Worm (Caenorhabditis elegans) whole organism, young adult: ENCODE results near the gene B0336.7.

Source experiments
- C06A6.2 ChIP-seq: fragments of 200-800 bp; sonication (Bioruptor generic); conservative IDR thresholded peaks from 2 replicates; pipeline ENCODE4 v1.3.6; 2022; ENCODE audit warnings: missing genetic modification characterization, missing compliant biosample characterization
- D2030.7 ChIP-seq: fragments of 200-800 bp; sonication (Bioruptor generic); IDR thresholded peaks from 2 replicates; pipeline ENCODE4 v1.3.6; 2022; ENCODE audit warnings: missing genetic modification reagents, missing genetic modification characterization, missing compliant biosample characterization
- F33H1.4 ChIP-seq: fragments of 200-800 bp; sonication (Bioruptor generic); IDR thresholded peaks from 2 replicates; pipeline ENCODE4 v1.3.6; 2022; ENCODE audit warnings: missing genetic modification reagents, missing genetic modification characterization, missing compliant biosample characterization
- F49E8.2 ChIP-seq: sonication (generic microtip); optimal IDR thresholded peaks from 3 replicates; lab custom pipeline; 2017; ENCODE audit warnings: missing genetic modification characterization, mild to moderate bottlenecking, missing compliant biosample characterization, antibody characterized with exemption, moderate library complexity; ENCODE audit not compliant: insufficient read depth
- K11D2.4 ChIP-seq: fragments of 200-800 bp; sonication (Bioruptor generic); IDR thresholded peaks from 2 replicates; pipeline ENCODE4 v1.3.6; 2022; ENCODE audit warnings: missing genetic modification reagents, missing genetic modification characterization, missing compliant biosample characterization
- K12H6.12 ChIP-seq: fragments of 200-800 bp; sonication (Bioruptor generic); optimal IDR thresholded peaks from 2 replicates; lab custom pipeline; 2018; ENCODE audit warnings: mild to moderate bottlenecking, missing genetic modification characterization, missing compliant biosample characterization
- ama-1 ChIP-seq, 3 experiments: fragments of 150-350 bp in 1 of 3; sonication (generic microtip) in 2 of 3; optimal IDR thresholded peaks; 2 replicates each; lab custom pipeline; 2014 to 2018; ENCODE audit warnings: missing biosample characterization in 2 of 3, missing genetic modification characterization in 2 of 3, missing genetic modification reagents in 2 of 3
- aptf-2 ChIP-seq: fragments of 200-800 bp; sonication (Bioruptor generic); conservative IDR thresholded peaks from 2 replicates; pipeline ENCODE4 v1.3.6; 2022; ENCODE audit warnings: missing genetic modification reagents, missing genetic modification characterization, missing compliant biosample characterization
- athp-1 ChIP-seq: sonication (generic microtip); optimal IDR thresholded peaks from 2 replicates; lab custom pipeline; 2017; ENCODE audit warnings: mild to moderate bottlenecking, missing genetic modification characterization, missing compliant biosample characterization
- attf-3 ChIP-seq: fragments of 200-800 bp; sonication (Bioruptor generic); conservative IDR thresholded peaks from 2 replicates; pipeline ENCODE4 v1.3.6; 2022; ENCODE audit warnings: missing genetic modification reagents, missing genetic modification characterization, missing compliant biosample characterization
- attf-6 ChIP-seq: fragments of 200-800 bp; sonication (Bioruptor generic); IDR thresholded peaks from 2 replicates; pipeline ENCODE4 v1.3.6; 2022; ENCODE audit warnings: missing genetic modification reagents, missing genetic modification characterization, missing compliant biosample characterization
- cebp-1 ChIP-seq, 2 experiments: fragments of 200-800 bp in 1 of 2; sonication (Bioruptor generic) in 1 of 2; sonication (generic microtip) in 1 of 2; IDR thresholded peaks in 1 of 2; optimal IDR thresholded peaks in 1 of 2; 2 replicates each; pipeline versions ENCODE4 v1.3.6 to Lab custom; 2017 to 2022; ENCODE audit warnings: missing compliant biosample characterization in 2 of 2, missing genetic modification characterization in 2 of 2, mild to moderate bottlenecking in 1 of 2, missing genetic modification reagents in 1 of 2, moderate library complexity in 1 of 2
- ceh-27 ChIP-seq: fragments of 200-800 bp; sonication (Bioruptor generic); optimal IDR thresholded peaks from 2 replicates; lab custom pipeline; 2018; ENCODE audit warnings: mild to moderate bottlenecking, missing genetic modification characterization, moderate library complexity, missing compliant biosample characterization
- dpl-1 ChIP-seq: fragments of 150-350 bp; optimal IDR thresholded peaks from 2 replicates; lab custom pipeline; 2014; ENCODE audit warnings: missing biosample characterization, missing genetic modification reagents, missing genetic modification characterization
- efl-1 ChIP-seq: fragments of 150-350 bp; optimal IDR thresholded peaks from 2 replicates; lab custom pipeline; 2014; ENCODE audit warnings: missing biosample characterization, missing genetic modification reagents, missing genetic modification characterization
- egl-44 ChIP-seq: fragments of 200-800 bp; sonication (Bioruptor generic); IDR thresholded peaks from 2 replicates; pipeline ENCODE4 v1.3.6; 2022; ENCODE audit warnings: missing genetic modification reagents, missing genetic modification characterization, missing compliant biosample characterization
- egrh-3 ChIP-seq: fragments of 200-800 bp; sonication (Bioruptor generic); IDR thresholded peaks from 2 replicates; pipeline ENCODE4 v1.3.6; 2022; ENCODE audit warnings: missing genetic modification reagents, missing genetic modification characterization, missing compliant biosample characterization
- hlh-26 ChIP-seq: fragments of 200-800 bp; sonication (Bioruptor generic); conservative IDR thresholded peaks from 2 replicates; pipeline ENCODE4 v1.3.6; 2022; ENCODE audit warnings: missing genetic modification reagents, missing genetic modification characterization, missing compliant biosample characterization
- hmg-1.2 ChIP-seq: fragments of 200-800 bp; sonication (Bioruptor generic); IDR thresholded peaks from 2 replicates; pipeline ENCODE4 v1.3.6; 2022; ENCODE audit warnings: missing genetic modification reagents, missing genetic modification characterization, missing compliant biosample characterization
- hrde-1 ChIP-seq: sonication (generic microtip); optimal IDR thresholded peaks from 2 replicates; lab custom pipeline; 2016; ENCODE audit warnings: missing genetic modification characterization, mild to moderate bottlenecking, missing compliant biosample characterization, moderate library complexity, missing genotype, missing genetic modification reagents, borderline replicate concordance
- let-607 ChIP-seq, 2 experiments: fragments of 200-800 bp in 1 of 2; sonication (Bioruptor generic) in 1 of 2; sonication (generic microtip) in 1 of 2; optimal IDR thresholded peaks; 2 replicates each; lab custom pipeline; 2016 to 2018; ENCODE audit warnings: mild to moderate bottlenecking in 2 of 2, missing compliant biosample characterization in 2 of 2, missing genetic modification characterization in 2 of 2, moderate library complexity in 2 of 2, missing genotype in 1 of 2
- lin-35 ChIP-seq, 3 experiments: fragments of 150-350 bp in 2 of 3; sonication (generic microtip) in 1 of 3; optimal IDR thresholded peaks; 2 replicates each; lab custom pipeline; 2014 to 2018; ENCODE audit warnings: missing biosample characterization in 3 of 3, missing genetic modification characterization in 3 of 3, missing genetic modification reagents in 3 of 3
- lin-54 ChIP-seq: fragments of 200-800 bp; sonication (Bioruptor generic); optimal IDR thresholded peaks from 2 replicates; lab custom pipeline; 2018; ENCODE audit warnings: mild to moderate bottlenecking, missing genetic modification characterization, missing compliant biosample characterization
- lir-1 ChIP-seq: fragments of 200-800 bp; sonication (Bioruptor generic); conservative IDR thresholded peaks from 2 replicates; pipeline ENCODE4 v1.3.6; 2022; ENCODE audit warnings: missing genetic modification reagents, missing genetic modification characterization, missing compliant biosample characterization
- lsl-1 ChIP-seq: fragments of 200-800 bp; sonication (Bioruptor generic); optimal IDR thresholded peaks from 2 replicates; lab custom pipeline; 2018; ENCODE audit warnings: mild to moderate bottlenecking, missing genetic modification characterization, moderate library complexity, missing compliant biosample characterization
- madf-10 ChIP-seq: sonication (generic microtip); optimal IDR thresholded peaks from 2 replicates; lab custom pipeline; 2016; ENCODE audit warnings: mild to moderate bottlenecking, missing genetic modification characterization, missing compliant biosample characterization
- madf-3 ChIP-seq: fragments of 200-800 bp; sonication (Bioruptor generic); IDR thresholded peaks from 2 replicates; pipeline ENCODE4 v1.3.6; 2022; ENCODE audit warnings: missing genetic modification reagents, missing genetic modification characterization, missing compliant biosample characterization
- mcd-1 ChIP-seq: fragments of 200-800 bp; sonication (Bioruptor generic); IDR thresholded peaks from 2 replicates; pipeline ENCODE4 v1.3.6; 2022; ENCODE audit warnings: missing genetic modification reagents, missing genetic modification characterization, missing compliant biosample characterization
- mel-28 ChIP-seq: sonication (generic microtip); optimal IDR thresholded peaks from 2 replicates; lab custom pipeline; 2016; ENCODE audit warnings: borderline replicate concordance, mild to moderate bottlenecking, missing genetic modification characterization, missing compliant biosample characterization
- mes-4 ChIP-seq: sonication (generic microtip); optimal IDR thresholded peaks from 2 replicates; lab custom pipeline; 2016; ENCODE audit warnings: missing genotype, missing genetic modification characterization, missing compliant biosample characterization
- nfyb-1 ChIP-seq: fragments of 200-800 bp; sonication (Bioruptor generic); IDR thresholded peaks from 2 replicates; pipeline ENCODE4 v1.3.6; 2022; ENCODE audit warnings: missing genetic modification reagents, missing genetic modification characterization, missing compliant biosample characterization
- nhr-179 ChIP-seq: sonication (generic microtip); optimal IDR thresholded peaks from 2 replicates; lab custom pipeline; 2016; ENCODE audit warnings: mild to moderate bottlenecking, missing genetic modification characterization, missing compliant biosample characterization
- nhr-90 ChIP-seq: sonication (generic microtip); optimal IDR thresholded peaks from 2 replicates; lab custom pipeline; 2016; ENCODE audit warnings: missing genotype, mild to moderate bottlenecking, missing genetic modification characterization, missing compliant biosample characterization
- pha-4 ChIP-seq: fragments of 150-350 bp; sonication (generic microtip); optimal IDR thresholded peaks from 2 replicates; lab custom pipeline; 2014; ENCODE audit warnings: missing biosample characterization, missing genetic modification reagents, missing genetic modification characterization
- rcor-1 ChIP-seq: fragments of 200-800 bp; sonication (Bioruptor generic); IDR thresholded peaks from 2 replicates; pipeline ENCODE4 v1.3.6; 2022; ENCODE audit warnings: missing genetic modification reagents, missing genetic modification characterization, missing compliant biosample characterization
- rec-8 ChIP-seq, 2 experiments: sonication (generic microtip); optimal IDR thresholded peaks; 2 replicates each; lab custom pipeline; 2016; ENCODE audit warnings: mild to moderate bottlenecking in 2 of 2, missing genetic modification characterization in 2 of 2, missing genetic modification reagents in 2 of 2, missing genotype in 2 of 2, missing biosample characterization in 1 of 2, missing compliant biosample characterization in 1 of 2, moderate library complexity in 1 of 2
- snpc-1.3 ChIP-seq: sonication (generic microtip); optimal IDR thresholded peaks from 2 replicates; lab custom pipeline; 2017; ENCODE audit warnings: missing genetic modification characterization, mild to moderate bottlenecking, missing compliant biosample characterization, antibody characterized with exemption, moderate library complexity, missing genotype, missing genetic modification reagents; ENCODE audit not compliant: insufficient read depth
- snpc-3.4 ChIP-seq: sonication (generic microtip); optimal IDR thresholded peaks from 2 replicates; lab custom pipeline; 2017; ENCODE audit warnings: missing genetic modification characterization, mild to moderate bottlenecking, missing compliant biosample characterization, antibody characterized with exemption, moderate library complexity, missing genotype, missing genetic modification reagents
- tbp1 ChIP-seq: fragments of 200-800 bp; sonication (Bioruptor generic); optimal IDR thresholded peaks from 2 replicates; lab custom pipeline; 2018; ENCODE audit warnings: mild to moderate bottlenecking, missing genetic modification characterization, missing compliant biosample characterization
- tlf-1 ChIP-seq: fragments of 200-800 bp; sonication (Bioruptor generic); optimal IDR thresholded peaks from 2 replicates; lab custom pipeline; 2018; ENCODE audit warnings: mild to moderate bottlenecking, missing genetic modification characterization, missing compliant biosample characterization
- xnd-1 ChIP-seq: sonication (generic microtip); optimal IDR thresholded peaks from 2 replicates; lab custom pipeline; 2016; ENCODE audit warnings: missing genotype, missing genetic modification reagents, missing genetic modification characterization, missing compliant biosample characterization
- ztf-22 ChIP-seq: fragments of 200-800 bp; sonication (Bioruptor generic); optimal IDR thresholded peaks from 2 replicates; lab custom pipeline; 2018; ENCODE audit warnings: mild to moderate bottlenecking, missing genetic modification characterization, moderate library complexity, missing compliant biosample characterization

The B0336.7 gene

DNA sequence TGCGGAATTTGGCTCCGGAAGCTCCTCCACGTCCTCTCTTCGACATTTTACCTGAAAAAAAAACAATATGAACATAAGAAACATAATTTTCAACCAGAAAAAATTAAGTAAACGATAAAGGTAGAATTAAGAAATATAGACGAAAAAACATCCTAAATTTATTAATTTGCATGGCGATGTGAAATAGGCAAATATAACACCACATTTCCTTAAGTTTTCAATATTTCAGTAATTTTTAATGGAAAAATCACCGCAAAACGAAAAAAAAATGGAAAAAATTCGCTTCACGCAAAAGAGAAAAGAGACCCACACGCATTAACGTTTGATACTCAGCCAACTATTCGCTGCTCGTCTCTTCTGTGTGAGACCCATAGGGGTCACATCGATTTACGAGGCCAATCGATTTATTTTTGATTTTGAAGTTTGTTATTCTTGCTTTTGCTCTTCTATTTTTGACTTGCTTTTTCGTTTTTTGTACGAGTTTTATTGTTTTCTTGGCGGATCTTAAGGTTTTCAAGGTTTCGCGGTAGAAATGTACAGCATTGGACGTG is 9.0 kb upstream of the B0336.7 start, which contains the start of gene rpl-23 (continued):
- TF ChIP-seq C06A6.2 (0 out of 2 replicates have a peak, but pooled peaks have one; percentile 19), F49E8.2 (peak; percentile 82), mcd-1 (GFP tag; lab: Robert Waterston, UW) (peak; percentile 73), hmg-1.2 (GFP tag; lab: Robert Waterston, UW) (peak; percentile 87), F33H1.4 (peak; percentile 98), efl-1 (peak; percentile 65), ceh-27 (GFP tag; lab: Kevin White, UChicago) (peak; percentile 77), cebp-1 (GFP tag; IDR thresholded peaks at IDR 0.05; lab: Robert Waterston, UW) (no peak; the same call in 1 of the 2 replicates), cebp-1 (tag; optimal IDR thresholded peaks at IDR 0.05; lab: Kevin White, UChicago) (peak; percentile 68), K11D2.4 (GFP tag; lab: Robert Waterston, UW) (peak; percentile 35; the same call in 1 of the 2 replicates), athp-1 (tag; lab: Kevin White, UChicago) (peak; percentile 81), lin-54 (GFP tag; lab: Kevin White, UChicago) (peak; percentile 74), dpl-1 (GFP tag; lab: Kevin White, UChicago) (peak; percentile 68), D2030.7 (GFP tag; lab: Robert Waterston, UW) (peak; percentile 77), nhr-90 (tag; lab: Kevin White, UChicago) (no peak), ama-1 (optimal IDR thresholded peaks at IDR 0.05; lab: Kevin White, UChicago) (no peak), ama-1 (GFP tag; optimal IDR thresholded peaks at IDR 0.05; lab: Kevin White, UChicago) (peak in 1 of 2 experiments; percentile 19), rcor-1 (GFP tag; lab: Robert Waterston, UW) (peak; percentile 69), madf-10 (peak; percentile 55), K12H6.12 (peak; percentile 59), attf-3 (GFP tag; lab: Robert Waterston, UW) (peak; percentile 57), snpc-3.4 (tag; lab: Kevin White, UChicago) (peak; percentile 87), let-607 (tag; optimal IDR thresholded peaks at IDR 0.05; lab: Kevin White, UChicago) (peak in 1 of 2 experiments; percentile 1), lir-1 (GFP tag; lab: Robert Waterston, UW) (0 out of 2 replicates have a peak, but pooled peaks have one; percentile 16), nfyb-1 (GFP tag; lab: Robert Waterston, UW) (0 out of 2 replicates have a peak, but pooled peaks have one; percentile 12), snpc-1.3 (tag; lab: Kevin White, UChicago) (peak; percentile 78), aptf-2 (0 out of 2 replicates have a peak, but pooled peaks have one; percentile 48), ztf-22 (GFP tag; lab: Kevin White, UChicago) (no peak), tbp1 (peak; percentile 61), rec-8 (tag; optimal IDR thresholded peaks at IDR 0.05; lab: Kevin White, UChicago) (no peak)

DNA sequence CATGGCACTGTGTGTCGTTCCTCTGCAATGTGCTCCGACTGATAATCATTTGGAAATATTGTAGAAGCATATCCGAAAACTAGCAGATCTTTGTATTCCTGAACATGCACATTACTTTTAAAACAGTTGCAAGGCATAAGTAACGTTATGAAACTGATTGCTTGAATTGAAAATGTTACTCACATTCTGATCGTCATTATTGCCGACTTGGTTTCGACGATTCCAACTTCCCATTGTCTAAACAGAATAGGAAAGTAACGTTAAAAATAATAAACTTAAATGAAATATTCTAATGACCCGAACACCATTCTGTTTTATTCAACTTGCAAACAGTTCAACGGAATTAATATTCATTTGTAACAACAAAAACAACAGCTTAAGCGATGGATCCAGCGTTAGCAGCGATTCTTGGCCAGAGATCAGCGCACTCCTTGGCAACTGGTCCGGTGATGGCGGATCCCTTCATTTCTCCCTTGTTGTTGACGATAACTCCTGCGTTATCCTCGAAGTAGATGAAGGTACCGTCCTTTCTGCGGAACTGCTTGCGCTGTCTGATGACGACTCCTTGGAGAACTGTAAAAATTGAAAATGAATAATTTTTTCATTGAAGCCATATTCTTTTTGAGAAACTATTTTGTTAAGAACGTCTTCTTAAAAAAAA is 8.2 kb upstream of the B0336.7 start, which contains the start of gene swp-1:
Gene swp-1 (minus strand): TSS at position 298 of the 661 bp plus-strand sequence.
- no peak for TF ChIP-seq mel-28 (tag; lab: Kevin White, UChicago)
- TF ChIP-seq madf-3 (GFP tag; lab: Robert Waterston, UW) = peak; percentile 66; the same call in 1 of the 2 replicates
- TF ChIP-seq ama-1 (optimal IDR thresholded peaks at IDR 0.05; lab: Kevin White, UChicago) = no peak
- TF ChIP-seq ama-1 (GFP tag; optimal IDR thresholded peaks at IDR 0.05; lab: Kevin White, UChicago) = no peak
- no peak for TF ChIP-seq cebp-1 (GFP tag; IDR thresholded peaks at IDR 0.05; lab: Robert Waterston, UW)
- peak; percentile 27 for TF ChIP-seq cebp-1 (tag; optimal IDR thresholded peaks at IDR 0.05; lab: Kevin White, UChicago)
- 0 out of 2 replicates have a peak, but pooled peaks have one; percentile 24 for TF ChIP-seq egl-44 (GFP tag; lab: Robert Waterston, UW)
- TF ChIP-seq lin-54 (GFP tag; lab: Kevin White, UChicago) = peak; percentile 65
- no peak for TF ChIP-seq egrh-3 (GFP tag; lab: Robert Waterston, UW)
- peak; percentile 34 for TF ChIP-seq xnd-1 (tag; lab: Kevin White, UChicago)
- TF ChIP-seq snpc-1.3 (tag; lab: Kevin White, UChicago) = no peak
- peak; percentile 54 for TF ChIP-seq tlf-1
- peak; percentile 38 for TF ChIP-seq lsl-1
- TF ChIP-seq F49E8.2 = peak; percentile 38
- TF ChIP-seq hlh-26 (GFP tag; lab: Robert Waterston, UW) = no peak
- TF ChIP-seq pha-4 = no peak
- peak; percentile 12 for TF ChIP-seq hrde-1 (tag; lab: Kevin White, UChicago)
- TF ChIP-seq mes-4 (tag; lab: Kevin White, UChicago) = no peak
- peak; percentile 76 for TF ChIP-seq attf-6 (GFP tag; lab: Robert Waterston, UW)
- TF ChIP-seq lin-35 (GFP tag; optimal IDR thresholded peaks at IDR 0.05; lab: Kevin White, UChicago) = peak in 1 of 3 experiments; percentile 10
- peak; percentile 28 for TF ChIP-seq tbp1
- TF ChIP-seq nhr-179 (tag; lab: Kevin White, UChicago) = no peak
